Worm (Caenorhabditis elegans): Measurements from ENCODE around the gene selt-1.2.

ce11 chrV:10720876-10721275 is 26.3 kb downstream of the selt-1.2 start:
- TF ChIP-seq ceh-82 (tag; optimal IDR thresholded peaks at IDR 0.05) (no peak), blmp-1 (tag; optimal IDR thresholded peaks at IDR 0.05) (no peak), ama-1 (optimal IDR thresholded peaks at IDR 0.05) (no peak), nhr-77 (tag; optimal IDR thresholded peaks at IDR 0.05) (no peak), irx-1 (tag; optimal IDR thresholded peaks at IDR 0.05) (no peak), pag-3 (tag; optimal IDR thresholded peaks at IDR 0.05; ENCODE audit: borderline replicate concordance, insufficient read depth) (no peak), elt-3 (tag; optimal IDR thresholded peaks at IDR 0.05) (no peak)

All from whole organism, L1 larva.